Worm (Caenorhabditis elegans) whole organism, L1 larva: ENCODE results near the gene scl-6.

Source experiments
- C04F5.9 ChIP-seq: sonication (generic microtip); optimal IDR thresholded peaks from 2 replicates; lab custom pipeline; 2016; ENCODE audit warnings: missing genetic modification characterization, missing compliant biosample characterization
- C16A3.4 ChIP-seq: fragments of 150-350 bp; optimal IDR thresholded peaks from 2 replicates; lab custom pipeline; 2014; ENCODE audit warnings: missing biosample characterization, missing genetic modification characterization
- C34B4.2 ChIP-seq: sonication (generic microtip); optimal IDR thresholded peaks from 2 replicates; lab custom pipeline; 2017; ENCODE audit warnings: mild to moderate bottlenecking, missing genetic modification characterization, missing compliant biosample characterization
- aly-2 ChIP-seq: fragments of 150-350 bp; optimal IDR thresholded peaks from 2 replicates; lab custom pipeline; 2014; ENCODE audit warnings: missing biosample characterization, missing genetic modification characterization
- blmp-1 ChIP-seq: fragments of 150-350 bp; optimal IDR thresholded peaks from 2 replicates; lab custom pipeline; 2014; ENCODE audit warnings: missing biosample characterization, missing genetic modification characterization
- ceh-63 ChIP-seq: fragments of 200-800 bp; sonication (Bioruptor generic); optimal IDR thresholded peaks from 2 replicates; lab custom pipeline; 2018; ENCODE audit warnings: mild to moderate bottlenecking, missing genetic modification characterization, missing compliant biosample characterization
- ceh-8 ChIP-seq: fragments of 200-800 bp; sonication (Bioruptor generic); optimal IDR thresholded peaks from 2 replicates; lab custom pipeline; 2018; ENCODE audit warnings: mild to moderate bottlenecking, missing genetic modification characterization, moderate library complexity, missing compliant biosample characterization
- ceh-82 ChIP-seq, 3 experiments: fragments of 150-350 bp in 1 of 3; sonication (generic microtip) in 2 of 3; optimal IDR thresholded peaks; 2 replicates each; lab custom pipeline; 2014 to 2017; ENCODE audit warnings: missing biosample characterization in 3 of 3, missing genetic modification characterization in 3 of 3
- ceh-90 ChIP-seq: sonication (generic microtip); optimal IDR thresholded peaks from 2 replicates; lab custom pipeline; 2016; ENCODE audit warnings: missing genetic modification characterization, missing compliant biosample characterization
- ces-1 ChIP-seq: fragments of 150-350 bp; optimal IDR thresholded peaks from 2 replicates; lab custom pipeline; 2014; ENCODE audit warnings: missing biosample characterization, missing genetic modification reagents, missing genetic modification characterization
- dpl-1 ChIP-seq, 3 experiments: fragments of 150-350 bp in 2 of 3; sonication (generic microtip) in 1 of 3; optimal IDR thresholded peaks; 2 replicates each; lab custom pipeline; 2014 to 2017; ENCODE audit warnings: missing biosample characterization in 3 of 3, missing genetic modification characterization in 3 of 3, missing genetic modification reagents in 3 of 3
- efl-1 ChIP-seq, 4 experiments: fragments of 150-350 bp; optimal IDR thresholded peaks in 3 of 4; peaks in 1 of 4; 1 replicate in 1 of 4; 2 replicates in 3 of 4; lab custom pipeline; 2014; ENCODE audit warnings: missing biosample characterization in 2 of 4, missing genetic modification characterization in 2 of 4, missing genetic modification reagents in 2 of 4
- egl-13 ChIP-seq: sonication (generic microtip); optimal IDR thresholded peaks from 2 replicates; lab custom pipeline; 2016; ENCODE audit warnings: missing genotype, missing genetic modification reagents, missing genetic modification characterization, missing compliant biosample characterization
- egl-27 ChIP-seq, 2 experiments: fragments of 150-350 bp in 1 of 2; sonication (generic microtip); optimal IDR thresholded peaks; 3 replicates each; lab custom pipeline; 2017 to 2018; ENCODE audit warnings: missing biosample characterization in 2 of 2, missing genetic modification characterization in 2 of 2, missing genetic modification reagents in 2 of 2
- elt-2 ChIP-seq: sonication (generic microtip); optimal IDR thresholded peaks from 2 replicates; lab custom pipeline; 2016; ENCODE audit warnings: missing genetic modification characterization, mild to moderate bottlenecking, inconsistent platforms, missing compliant biosample characterization, missing genetic modification reagents
- isw-1 ChIP-seq: fragments of 200-800 bp; sonication (Bioruptor generic); IDR thresholded peaks from 2 replicates; pipeline ENCODE4 v1.3.6; 2022; ENCODE audit warnings: missing genetic modification characterization, missing compliant biosample characterization
- jun-1 ChIP-seq: fragments of 150-350 bp; optimal IDR thresholded peaks from 2 replicates; lab custom pipeline; 2014; ENCODE audit warnings: missing biosample characterization, missing genetic modification reagents, missing genetic modification characterization
- lin-13 ChIP-seq: fragments of 150-350 bp; optimal IDR thresholded peaks from 2 replicates; lab custom pipeline; 2014; ENCODE audit warnings: missing biosample characterization, missing genetic modification reagents, missing genetic modification characterization
- lin-14 ChIP-seq: fragments of 200-800 bp; sonication (Bioruptor generic); optimal IDR thresholded peaks from 2 replicates; lab custom pipeline; 2018; ENCODE audit warnings: mild to moderate bottlenecking, missing genetic modification characterization, moderate library complexity, missing compliant biosample characterization
- lin-35 ChIP-seq, 2 experiments: fragments of 150-350 bp; optimal IDR thresholded peaks; 2 replicates each; lab custom pipeline; 2014; ENCODE audit warnings: missing biosample characterization in 2 of 2, missing genetic modification characterization in 2 of 2, missing genetic modification reagents in 2 of 2
- mdl-1 ChIP-seq, 2 experiments: fragments of 150-350 bp; optimal IDR thresholded peaks; 2 replicates each; lab custom pipeline; 2014 to 2017; ENCODE audit warnings: missing biosample characterization in 2 of 2, missing genetic modification characterization in 2 of 2, inconsistent platforms in 1 of 2
- nhr-11 ChIP-seq: fragments of 150-350 bp; optimal IDR thresholded peaks from 2 replicates; lab custom pipeline; 2014; ENCODE audit warnings: missing biosample characterization, missing genetic modification characterization
- nhr-19 ChIP-seq: fragments of 200-800 bp; sonication (Bioruptor generic); conservative IDR thresholded peaks from 2 replicates; pipeline ENCODE4 v1.3.6; 2022; ENCODE audit warnings: missing genetic modification characterization, missing compliant biosample characterization
- nhr-237 ChIP-seq: fragments of 150-350 bp; optimal IDR thresholded peaks from 2 replicates; lab custom pipeline; 2014; ENCODE audit warnings: missing biosample characterization, missing genetic modification characterization
- skn-1 ChIP-seq: fragments of 150-350 bp; optimal IDR thresholded peaks from 2 replicates; lab custom pipeline; 2014; ENCODE audit warnings: missing biosample characterization, missing genetic modification characterization
- sox-4 ChIP-seq: sonication (generic microtip); optimal IDR thresholded peaks from 2 replicates; lab custom pipeline; 2016; ENCODE audit warnings: missing genetic modification characterization, missing compliant biosample characterization
- sptf-1 ChIP-seq: fragments of 150-350 bp; optimal IDR thresholded peaks from 2 replicates; lab custom pipeline; 2014; ENCODE audit warnings: missing biosample characterization, missing genetic modification characterization
- tlp-1 ChIP-seq: fragments of 150-350 bp; optimal IDR thresholded peaks from 2 replicates; lab custom pipeline; 2014; ENCODE audit warnings: missing biosample characterization, missing genetic modification characterization
- unc-130 ChIP-seq: fragments of 150-350 bp; optimal IDR thresholded peaks from 2 replicates; lab custom pipeline; 2017; ENCODE audit warnings: missing biosample characterization, missing genetic modification characterization, inconsistent platforms
- unc-86 ChIP-seq: sonication (generic microtip); optimal IDR thresholded peaks from 2 replicates; lab custom pipeline; 2016; ENCODE audit warnings: missing genetic modification characterization, missing compliant biosample characterization
- vab-15 ChIP-seq: sonication (generic microtip); optimal IDR thresholded peaks from 2 replicates; lab custom pipeline; 2017; ENCODE audit warnings: missing genotype, mild to moderate bottlenecking, missing genetic modification characterization, missing compliant biosample characterization
- xbp-1 ChIP-seq: sonication (generic microtip); optimal IDR thresholded peaks from 2 replicates; lab custom pipeline; 2016; ENCODE audit warnings: missing genetic modification characterization, missing compliant biosample characterization
- zip-4 ChIP-seq: fragments of 200-800 bp; sonication (Bioruptor generic); optimal IDR thresholded peaks from 2 replicates; lab custom pipeline; 2018; ENCODE audit warnings: mild to moderate bottlenecking, missing genetic modification characterization, moderate library complexity, missing compliant biosample characterization
- ztf-11 ChIP-seq, 2 experiments: sonication (generic microtip); optimal IDR thresholded peaks; 2 replicates each; lab custom pipeline; 2016 to 2017; ENCODE audit warnings: missing genetic modification characterization in 2 of 2, missing biosample characterization in 1 of 2, missing compliant biosample characterization in 1 of 2
- ztf-4 ChIP-seq: fragments of 150-350 bp; optimal IDR thresholded peaks from 2 replicates; lab custom pipeline; 2014; ENCODE audit warnings: missing biosample characterization, missing genetic modification characterization

Gene scl-6

ce11 chrIV:13046848-13047247, 21.7 kb upstream of the scl-6 start, which contains the start of gene scl-9:
Gene scl-9 (plus strand): TSS chrIV:13047148.
- TF ChIP-seq unc-130 (tag; lab: Kevin White, UChicago) = no peak

- no peak for TF ChIP-seq lin-35 (GFP tag; optimal IDR thresholded peaks at IDR 0.05; lab: Kevin White, UChicago)
- no peak for TF ChIP-seq nhr-11 (tag; lab: Kevin White, UChicago)
Observed at ce11 chrIV:13048157-13048556, 20.4 kb upstream of the scl-6 start, which contains the start of gene scl-10. Gene scl-10 (plus strand): TSS chrIV:13048457.

DNA sequence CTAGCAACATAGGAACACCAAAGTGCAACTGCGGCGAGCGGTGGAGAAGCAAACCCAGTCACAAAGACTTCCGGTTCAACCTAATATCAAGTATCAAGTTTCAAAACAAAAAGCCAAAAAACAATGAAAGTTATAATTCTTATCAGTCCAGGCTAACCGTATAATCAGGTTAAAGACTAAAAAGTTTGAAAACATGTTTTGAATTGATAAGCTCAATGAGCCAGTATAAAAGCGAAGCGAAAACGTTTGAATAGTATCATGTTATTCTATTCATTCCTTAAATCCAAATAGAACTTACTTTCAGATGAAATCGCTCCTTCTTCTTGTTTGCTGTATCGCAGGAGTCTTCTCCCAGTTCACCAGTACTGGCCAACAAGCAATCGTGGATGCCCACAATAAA, 17.5 kb upstream of the scl-6 start, which contains the start of gene scl-11:
TSS of gene scl-11 (plus strand) at position 301 of the 400 bp plus-strand sequence.
- no peak for TF ChIP-seq ces-1
- no peak for TF ChIP-seq lin-14
- no peak for TF ChIP-seq skn-1 (tag; lab: Kevin White, UChicago)
- no peak for TF ChIP-seq blmp-1 (tag; lab: Kevin White, UChicago)
- no peak for TF ChIP-seq xbp-1 (tag; lab: Kevin White, UChicago)
- no peak for TF ChIP-seq egl-27 (tag; optimal IDR thresholded peaks at IDR 0.05; lab: Kevin White, UChicago)
- TF ChIP-seq vab-15 (tag; lab: Kevin White, UChicago) = no peak
- no peak for TF ChIP-seq sox-4
- TF ChIP-seq ceh-63 (GFP tag; lab: Kevin White, UChicago) = no peak
- TF ChIP-seq, all 84 proteins: peak for 0

- TF ChIP-seq dpl-1 (GFP tag; optimal IDR thresholded peaks at IDR 0.05; lab: Kevin White, UChicago) (no peak), efl-1 (optimal IDR thresholded peaks at IDR 0.05; lab: Kevin White, UChicago) (no peak), efl-1 (GFP tag; optimal IDR thresholded peaks at IDR 0.05 in 1 of 2; lab: Kevin White, UChicago) (peak in 1 of 2 experiments; percentile 17)
Observed at ce11 chrIV:13052568-13052967, 16.0 kb upstream of the scl-6 start, which contains the start of gene F49E11.7. Gene F49E11.7 (plus strand): TSS chrIV:13052868.

ce11 chrIV:13056026-13056425, 12.5 kb upstream of the scl-6 start, which contains the start of gene scl-1:
Gene scl-1 (plus strand): TSS chrIV:13056326.
- no peak for TF ChIP-seq lin-13 (GFP tag; lab: Kevin White, UChicago)
- no peak for TF ChIP-seq isw-1
- no peak for TF ChIP-seq ceh-82 (tag; optimal IDR thresholded peaks at IDR 0.05; lab: Kevin White, UChicago)
- TF ChIP-seq nhr-19 = no peak
- TF ChIP-seq C16A3.4 (tag; lab: Kevin White, UChicago) = no peak
- TF ChIP-seq ztf-4 (tag; lab: Kevin White, UChicago) = no peak
- TF ChIP-seq unc-86 = no peak
- no peak for TF ChIP-seq ceh-90 (tag; lab: Kevin White, UChicago)
- TF ChIP-seq sptf-1 (tag; lab: Kevin White, UChicago) = no peak
- no peak for TF ChIP-seq aly-2
- TF ChIP-seq efl-1 (optimal IDR thresholded peaks at IDR 0.05; lab: Kevin White, UChicago) = no peak
- no peak for TF ChIP-seq efl-1 (GFP tag; optimal IDR thresholded peaks at IDR 0.05 in 1 of 2; lab: Kevin White, UChicago)
- TF ChIP-seq egl-13 (tag; lab: Kevin White, UChicago) = no peak
- no peak for TF ChIP-seq nhr-237 (tag; lab: Kevin White, UChicago)
- no peak for TF ChIP-seq zip-4 (GFP tag; lab: Kevin White, UChicago)
- no peak for TF ChIP-seq ztf-11 (tag; optimal IDR thresholded peaks at IDR 0.05; lab: Kevin White, UChicago)
- no peak for TF ChIP-seq C04F5.9 (tag; lab: Kevin White, UChicago)
- TF ChIP-seq, all 84 proteins: peak for 0

ce11 chrIV:13057418-13057817, 11.1 kb upstream of the scl-6 start, which contains the start of gene scl-2:
Gene scl-2 (plus strand): TSS chrIV:13057710.
- TF ChIP-seq jun-1 (tag; lab: Kevin White, UChicago) = peak; percentile 80
- TF ChIP-seq tlp-1 = peak; percentile 68
- no peak for TF ChIP-seq efl-1 (optimal IDR thresholded peaks at IDR 0.05; lab: Kevin White, UChicago)
- TF ChIP-seq efl-1 (GFP tag; optimal IDR thresholded peaks at IDR 0.05 in 1 of 2; lab: Kevin White, UChicago) = peak in 1 of 2 experiments; percentile 35
- TF ChIP-seq ceh-8 (GFP tag; lab: Kevin White, UChicago) = no peak
- peak; percentile 99 for TF ChIP-seq elt-2 (tag; lab: Kevin White, UChicago)
- peak in 1 of 2 experiments; percentile 0 for TF ChIP-seq mdl-1 (tag; optimal IDR thresholded peaks at IDR 0.05; lab: Kevin White, UChicago)
- peak in 1 of 2 experiments; percentile 36 for TF ChIP-seq lin-35 (GFP tag; optimal IDR thresholded peaks at IDR 0.05; lab: Kevin White, UChicago)
- TF ChIP-seq C34B4.2 = no peak
- TF ChIP-seq, all 84 proteins: peak for 6
